Comparison of ENCODE assay signal across 1 fruit fly cellular context in the genomic region with DNA sequence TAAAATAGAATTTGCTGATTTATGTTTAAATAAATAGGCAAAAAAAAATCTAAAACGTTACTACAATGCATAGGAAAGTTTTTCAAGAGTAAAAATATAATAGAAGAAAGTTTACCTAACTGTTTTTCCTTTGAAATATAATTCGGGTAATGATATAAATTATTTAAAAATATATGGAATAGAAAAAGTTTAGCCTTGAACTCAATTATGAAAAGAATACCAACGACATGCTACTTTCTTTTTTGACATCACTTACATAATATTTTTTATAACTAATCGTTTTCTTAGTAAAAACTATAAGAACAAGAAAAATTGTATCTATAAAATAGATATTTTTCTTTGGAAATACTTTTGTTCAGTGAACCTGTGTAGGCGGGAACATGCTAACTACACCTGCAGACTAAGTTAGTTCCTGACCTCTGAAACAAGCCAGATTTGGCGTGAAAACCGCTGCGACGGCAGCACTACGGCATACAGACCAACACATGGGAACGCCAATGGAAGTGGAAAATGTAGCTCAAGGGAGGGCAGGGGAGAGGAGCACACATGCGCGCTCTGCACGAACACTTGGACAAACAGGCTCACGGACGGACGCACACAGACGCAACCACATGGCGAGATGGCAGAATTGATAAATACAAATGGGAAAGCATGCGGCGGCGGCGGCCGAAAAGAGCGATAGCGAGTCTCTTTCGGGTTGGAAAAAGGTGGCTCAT.
TF ChIP-seq lines count a peak whose summit lies in the region.

No protein-coding gene starts in this region.

TF ChIP-seq in whole organism, embryonic, 481 proteins besides CTCF, POLR2A, EP300 and RAD21 (continued from another document and continues in another):
- no peak for TF ChIP-seq fd3F (GFP tag; optimal IDR thresholded peaks at IDR 0.05; lab: Kevin White, UChicago)
- no peak for TF ChIP-seq CG11723 (GFP tag; optimal IDR thresholded peaks at IDR 0.05; lab: Kevin White, UChicago)
- TF ChIP-seq CG6854 (GFP tag; optimal IDR thresholded peaks at IDR 0.05; lab: Kevin White, UChicago): no peak
- TF ChIP-seq CG14014 (GFP tag; IDR thresholded peaks at IDR 0.05; lab: Robert Waterston, UW): 0 out of 2 replicates have a peak, but pooled peaks have one; percentile 12
- TF ChIP-seq Max (GFP tag; optimal IDR thresholded peaks at IDR 0.05; lab: Kevin White, UChicago): no peak
- 0 out of 3 replicates have a peak, but pooled peaks have one; percentile 14 for TF ChIP-seq zfh1 (GFP tag; IDR thresholded peaks at IDR 0.05; lab: Robert Waterston, UW)
- TF ChIP-seq CG4404 (GFP tag; IDR thresholded peaks at IDR 0.05; lab: Robert Waterston, UW): no peak
- no peak for TF ChIP-seq mld (GFP tag; IDR thresholded peaks at IDR 0.05; lab: Robert Waterston, UW; ENCODE audit: partially characterized antibody)
- no peak for TF ChIP-seq her (GFP tag; optimal IDR thresholded peaks at IDR 0.05; lab: Kevin White, UChicago)
- TF ChIP-seq Camta (GFP tag; optimal IDR thresholded peaks at IDR 0.05; lab: Kevin White, UChicago): no peak
- TF ChIP-seq CG16815 (GFP tag; optimal IDR thresholded peaks at IDR 0.05; lab: Kevin White, UChicago): peak; percentile 41
- 0 out of 2 replicates have a peak, but pooled peaks have one; percentile 28 for TF ChIP-seq vvl (GFP tag; IDR thresholded peaks at IDR 0.05; lab: Robert Waterston, UW)
- TF ChIP-seq zen2 (GFP tag; IDR thresholded peaks at IDR 0.05; lab: Robert Waterston, UW; ENCODE audit: partially characterized antibody): no peak
- TF ChIP-seq CG12942 (GFP tag; optimal IDR thresholded peaks at IDR 0.05; lab: Kevin White, UChicago): no peak
- TF ChIP-seq klu (GFP tag; IDR thresholded peaks at IDR 0.05; lab: Robert Waterston, UW): no peak
- no peak for TF ChIP-seq slp2 (GFP tag; optimal IDR thresholded peaks at IDR 0.05; lab: Kevin White, UChicago)
- TF ChIP-seq lmd (GFP tag; IDR thresholded peaks at IDR 0.05; lab: Robert Waterston, UW): peak; percentile 9; the same call in 1 of the 2 replicates
- TF ChIP-seq CG8359 (GFP tag; optimal IDR thresholded peaks at IDR 0.05; lab: Kevin White, UChicago; ENCODE audit: borderline replicate concordance): no peak
- no peak for TF ChIP-seq gfzf (GFP tag; optimal IDR thresholded peaks at IDR 0.05; lab: Kevin White, UChicago)
- no peak for TF ChIP-seq CG4854 (GFP tag; optimal IDR thresholded peaks at IDR 0.05; lab: Kevin White, UChicago)
- no peak for TF ChIP-seq sens-2 (GFP tag; IDR thresholded peaks at IDR 0.05; lab: Robert Waterston, UW)
- TF ChIP-seq CG8290 (GFP tag; optimal IDR thresholded peaks at IDR 0.05; lab: Kevin White, UChicago): no peak
- TF ChIP-seq CG8290 (tag; optimal IDR thresholded peaks at IDR 0.05; lab: Kevin White, UChicago): peak in 1 of 2 experiments; percentile 86
- no peak for TF ChIP-seq sc (optimal IDR thresholded peaks at IDR 0.05; lab: Kevin White, UChicago)
- TF ChIP-seq sc (GFP tag; optimal IDR thresholded peaks at IDR 0.05; lab: Kevin White, UChicago): no peak
- no peak for TF ChIP-seq Myb (GFP tag; optimal IDR thresholded peaks at IDR 0.05; lab: Kevin White, UChicago)
- TF ChIP-seq CG12219 (GFP tag; optimal IDR thresholded peaks at IDR 0.05; lab: Kevin White, UChicago): no peak
- no peak for TF ChIP-seq CG9817 (tag; optimal IDR thresholded peaks at IDR 0.05; lab: Kevin White, UChicago)
- peak; percentile 39; the same call in 1 of the 2 replicates for TF ChIP-seq CG10321 (GFP tag; IDR thresholded peaks at IDR 0.05; lab: Robert Waterston, UW)
- no peak for TF ChIP-seq stwl (tag; optimal IDR thresholded peaks at IDR 0.05; lab: Kevin White, UChicago)
- peak; percentile 45 for TF ChIP-seq CG12391 (tag; optimal IDR thresholded peaks at IDR 0.05; lab: Kevin White, UChicago)
- TF ChIP-seq Lhr (GFP tag; optimal IDR thresholded peaks at IDR 0.05; lab: Kevin White, UChicago): no peak
- no peak for TF ChIP-seq CG15696 (tag; optimal IDR thresholded peaks at IDR 0.05; lab: Kevin White, UChicago)
- peak; percentile 78 for TF ChIP-seq Rfx (GFP tag; IDR thresholded peaks at IDR 0.05; lab: Robert Waterston, UW)
- peak; percentile 31 for TF ChIP-seq CG12104 (GFP tag; optimal IDR thresholded peaks at IDR 0.05; lab: Kevin White, UChicago)
- no peak for TF ChIP-seq CG8089 (GFP tag; optimal IDR thresholded peaks at IDR 0.05; lab: Kevin White, UChicago)
- TF ChIP-seq CG7928 (GFP tag; optimal IDR thresholded peaks at IDR 0.05; lab: Kevin White, UChicago): no peak
- peak; percentile 77 for TF ChIP-seq CG17361 (GFP tag; IDR thresholded peaks at IDR 0.05; lab: Robert Waterston, UW)
- TF ChIP-seq gcm2 (GFP tag; optimal IDR thresholded peaks at IDR 0.05; lab: Kevin White, UChicago): no peak
- peak; percentile 92 for TF ChIP-seq chinmo (GFP tag; IDR thresholded peaks at IDR 0.05; lab: Robert Waterston, UW; ENCODE audit: partially characterized antibody)
- TF ChIP-seq Bdp1 (GFP tag; optimal IDR thresholded peaks at IDR 0.05; lab: Kevin White, UChicago): no peak
- no peak for TF ChIP-seq Antp (GFP tag; optimal IDR thresholded peaks at IDR 0.05; lab: Kevin White, UChicago)
- no peak for TF ChIP-seq CG4820 (GFP tag; optimal IDR thresholded peaks at IDR 0.05; lab: Kevin White, UChicago)
- TF ChIP-seq amos (GFP tag; IDR thresholded peaks at IDR 0.05; lab: Robert Waterston, UW; ENCODE audit: partially characterized antibody): peak; percentile 24; the same call in 1 of the 2 replicates
- peak; percentile 92 for TF ChIP-seq dm (GFP tag; optimal IDR thresholded peaks at IDR 0.05; lab: Kevin White, UChicago)
- TF ChIP-seq MBD-R2 (GFP tag; IDR thresholded peaks at IDR 0.05; lab: Robert Waterston, UW): peak; percentile 17; the same call in 1 of the 2 replicates
- peak; percentile 49 for TF ChIP-seq CG30403 (GFP tag; optimal IDR thresholded peaks at IDR 0.05; lab: Kevin White, UChicago)
- peak; percentile 53 for TF ChIP-seq CoRest (tag; optimal IDR thresholded peaks at IDR 0.05; lab: Kevin White, UChicago)
- TF ChIP-seq CG8281 (tag; optimal IDR thresholded peaks at IDR 0.05; lab: Kevin White, UChicago): no peak
- TF ChIP-seq CG18619 (GFP tag; optimal IDR thresholded peaks at IDR 0.05; lab: Kevin White, UChicago): peak; percentile 19
- TF ChIP-seq pan (optimal IDR thresholded peaks at IDR 0.05; lab: Kevin White, UChicago): no peak
- TF ChIP-seq pan (GFP tag; optimal IDR thresholded peaks at IDR 0.05 in 1 of 2, IDR thresholded peaks at IDR 0.05 in 1 of 2): peak in 1 of 2 experiments; percentile 73
- TF ChIP-seq gce (GFP tag; IDR thresholded peaks at IDR 0.05; lab: Robert Waterston, UW): 0 out of 3 replicates have a peak, but pooled peaks have one; percentile 11
- no peak for TF ChIP-seq hth (optimal IDR thresholded peaks at IDR 0.05; lab: Kevin White, UChicago)
- TF ChIP-seq Sox102F (GFP tag; optimal IDR thresholded peaks at IDR 0.05; lab: Kevin White, UChicago): peak; percentile 8
- TF ChIP-seq HmgZ (tag; optimal IDR thresholded peaks at IDR 0.05; lab: Kevin White, UChicago): peak; percentile 62
- no peak for TF ChIP-seq vnd (GFP tag; IDR thresholded peaks at IDR 0.05; lab: Robert Waterston, UW; ENCODE audit: partially characterized antibody)
- peak; percentile 63 for TF ChIP-seq CG2678 (tag; optimal IDR thresholded peaks at IDR 0.05; lab: Kevin White, UChicago)
- peak; percentile 17 for TF ChIP-seq fd96Cb (tag; optimal IDR thresholded peaks at IDR 0.05; lab: Kevin White, UChicago)
- TF ChIP-seq CG10654 (GFP tag; optimal IDR thresholded peaks at IDR 0.05; lab: Kevin White, UChicago): no peak
- no peak for TF ChIP-seq Hr39 (optimal IDR thresholded peaks at IDR 0.05; lab: Kevin White, UChicago)
- no peak for TF ChIP-seq CG33557 (GFP tag; optimal IDR thresholded peaks at IDR 0.05; lab: Kevin White, UChicago)
- TF ChIP-seq gem (tag; optimal IDR thresholded peaks at IDR 0.05; lab: Kevin White, UChicago): peak; percentile 61
- no peak for TF ChIP-seq onecut (GFP tag; IDR thresholded peaks at IDR 0.05; lab: Robert Waterston, UW)
- TF ChIP-seq CG4360 (GFP tag; IDR thresholded peaks at IDR 0.05; lab: Robert Waterston, UW): no peak
- TF ChIP-seq CG32532 (GFP tag; IDR thresholded peaks at IDR 0.05; lab: Robert Waterston, UW): peak; percentile 53
- 0 out of 3 replicates have a peak, but pooled peaks have one; percentile 54 for TF ChIP-seq CG2199 (GFP tag; IDR thresholded peaks at IDR 0.05; lab: Robert Waterston, UW)
- TF ChIP-seq CG7556 (GFP tag; optimal IDR thresholded peaks at IDR 0.05; lab: Kevin White, UChicago): peak; percentile 71
- TF ChIP-seq pfk (GFP tag; optimal IDR thresholded peaks at IDR 0.05; lab: Kevin White, UChicago): no peak
- peak; percentile 77 for TF ChIP-seq sug (tag; optimal IDR thresholded peaks at IDR 0.05; lab: Kevin White, UChicago)
- TF ChIP-seq scrt (GFP tag; optimal IDR thresholded peaks at IDR 0.05; lab: Kevin White, UChicago): peak; percentile 3
- TF ChIP-seq CG10959 (GFP tag; IDR thresholded peaks at IDR 0.05; lab: Robert Waterston, UW): no peak
- no peak for TF ChIP-seq CG6254 (GFP tag; optimal IDR thresholded peaks at IDR 0.05; lab: Kevin White, UChicago)
- TF ChIP-seq CG3281 (GFP tag; optimal IDR thresholded peaks at IDR 0.05; lab: Kevin White, UChicago): peak; percentile 7
- no peak for TF ChIP-seq Deaf1 (tag; optimal IDR thresholded peaks at IDR 0.05; lab: Kevin White, UChicago)
- TF ChIP-seq tna (GFP tag; IDR thresholded peaks at IDR 0.05; lab: Robert Waterston, UW; ENCODE audit: partially characterized antibody): no peak
- no peak for TF ChIP-seq kay (GFP tag; optimal IDR thresholded peaks at IDR 0.05; lab: Kevin White, UChicago)
- no peak for TF ChIP-seq crc (GFP tag; optimal IDR thresholded peaks at IDR 0.05; lab: Kevin White, UChicago)
- no peak for TF ChIP-seq BEAF-32 (GFP tag; optimal IDR thresholded peaks at IDR 0.05; lab: Kevin White, UChicago)
- no peak for TF ChIP-seq TFAM (GFP tag; optimal IDR thresholded peaks at IDR 0.05; lab: Kevin White, UChicago)
- TF ChIP-seq H15 (GFP tag; IDR thresholded peaks at IDR 0.05; lab: Robert Waterston, UW): no peak
- peak; percentile 51 for TF ChIP-seq Oli (tag; optimal IDR thresholded peaks at IDR 0.05; lab: Kevin White, UChicago)
- TF ChIP-seq CkIIα-i1 (GFP tag; IDR thresholded peaks at IDR 0.05; lab: Robert Waterston, UW): no peak
- peak; percentile 47 for TF ChIP-seq bigmax (GFP tag; optimal IDR thresholded peaks at IDR 0.05; lab: Kevin White, UChicago)
- no peak for TF ChIP-seq schlank (tag; optimal IDR thresholded peaks at IDR 0.05; lab: Kevin White, UChicago)
- TF ChIP-seq Pdp1 (GFP tag; optimal IDR thresholded peaks at IDR 0.05; lab: Kevin White, UChicago): peak in 1 of 2 experiments; percentile 30
- TF ChIP-seq bowl (GFP tag; IDR thresholded peaks at IDR 0.05; lab: Robert Waterston, UW): no peak
- TF ChIP-seq CG11504 (tag; optimal IDR thresholded peaks at IDR 0.05; lab: Kevin White, UChicago): peak; percentile 59
- no peak for TF ChIP-seq CG7745 (tag; optimal IDR thresholded peaks at IDR 0.05; lab: Kevin White, UChicago)
- no peak for TF ChIP-seq odd (GFP tag; optimal IDR thresholded peaks at IDR 0.05; lab: Kevin White, UChicago)
- TF ChIP-seq ase (GFP tag; IDR thresholded peaks at IDR 0.05; lab: Robert Waterston, UW): no peak
- TF ChIP-seq ewg (GFP tag; optimal IDR thresholded peaks at IDR 0.05; lab: Kevin White, UChicago): peak; percentile 54
- TF ChIP-seq CG10543 (GFP tag; optimal IDR thresholded peaks at IDR 0.05; lab: Kevin White, UChicago): peak; percentile 93
- TF ChIP-seq CG1603 (tag; optimal IDR thresholded peaks at IDR 0.05; lab: Kevin White, UChicago): peak; percentile 13
- no peak for TF ChIP-seq Ets65A (GFP tag; lab: Kevin White, UChicago)
- peak; percentile 46 for TF ChIP-seq Hey (tag; optimal IDR thresholded peaks at IDR 0.05; lab: Kevin White, UChicago)
- TF ChIP-seq CG10366 (GFP tag; IDR thresholded peaks at IDR 0.05; lab: Robert Waterston, UW): no peak
- no peak for TF ChIP-seq tx (GFP tag; optimal IDR thresholded peaks at IDR 0.05; lab: Kevin White, UChicago)
- TF ChIP-seq al (GFP tag; IDR thresholded peaks at IDR 0.05; lab: Robert Waterston, UW): peak; percentile 41
- TF ChIP-seq CG1233 (GFP tag; optimal IDR thresholded peaks at IDR 0.05; lab: Kevin White, UChicago): no peak
- TF ChIP-seq dimm (GFP tag; IDR thresholded peaks at IDR 0.05; lab: Robert Waterston, UW): no peak
- TF ChIP-seq D19B (GFP tag; optimal IDR thresholded peaks at IDR 0.05; lab: Kevin White, UChicago): peak; percentile 13
- no peak for TF ChIP-seq wor (GFP tag; IDR thresholded peaks at IDR 0.05; lab: Robert Waterston, UW)
- no peak for TF ChIP-seq NfI (GFP tag; optimal IDR thresholded peaks at IDR 0.05; lab: Kevin White, UChicago)
- TF ChIP-seq dmrt11E (tag; optimal IDR thresholded peaks at IDR 0.05; lab: Kevin White, UChicago): peak; percentile 36
- peak; percentile 53 for TF ChIP-seq Meics (GFP tag; optimal IDR thresholded peaks at IDR 0.05; lab: Kevin White, UChicago)
- TF ChIP-seq CHES-1-like (GFP tag; optimal IDR thresholded peaks at IDR 0.05; lab: Kevin White, UChicago): no peak
- TF ChIP-seq CG2889 (GFP tag; IDR thresholded peaks at IDR 0.05; lab: Robert Waterston, UW): no peak
- peak; percentile 63 for TF ChIP-seq CG9727 (GFP tag; optimal IDR thresholded peaks at IDR 0.05; lab: Kevin White, UChicago)
- TF ChIP-seq ssp (GFP tag; IDR thresholded peaks at IDR 0.05; lab: Robert Waterston, UW): no peak
- no peak for TF ChIP-seq CG7786 (GFP tag; optimal IDR thresholded peaks at IDR 0.05; lab: Kevin White, UChicago)
- TF ChIP-seq pum (GFP tag; optimal IDR thresholded peaks at IDR 0.05; lab: Kevin White, UChicago): no peak
- 0 out of 3 replicates have a peak, but pooled peaks have one; percentile 9 for TF ChIP-seq otp (GFP tag; IDR thresholded peaks at IDR 0.05; lab: Robert Waterston, UW)
- no peak for TF ChIP-seq CG9609 (GFP tag; optimal IDR thresholded peaks at IDR 0.05; lab: Kevin White, UChicago)
- TF ChIP-seq CG4282 (GFP tag; optimal IDR thresholded peaks at IDR 0.05; lab: Kevin White, UChicago): no peak
- TF ChIP-seq Sin3A (optimal IDR thresholded peaks at IDR 0.05; lab: Kevin White, UChicago): no peak
- TF ChIP-seq br (optimal IDR thresholded peaks at IDR 0.05; lab: Kevin White, UChicago): no peak
- TF ChIP-seq CG10565 (GFP tag; optimal IDR thresholded peaks at IDR 0.05; lab: Kevin White, UChicago): no peak
- peak; percentile 65 for TF ChIP-seq sens (GFP tag; lab: Kevin White, UChicago)
- peak; percentile 5; the same call in 1 of the 3 replicates for TF ChIP-seq CG6791 (GFP tag; IDR thresholded peaks at IDR 0.05; lab: Robert Waterston, UW; ENCODE audit: partially characterized antibody)
- TF ChIP-seq sd (tag; optimal IDR thresholded peaks at IDR 0.05; lab: Kevin White, UChicago): peak; percentile 79
- TF ChIP-seq CG14710 (tag; optimal IDR thresholded peaks at IDR 0.05; lab: Kevin White, UChicago): peak; percentile 18
- TF ChIP-seq CG6175 (GFP tag; IDR thresholded peaks at IDR 0.05; lab: Robert Waterston, UW): 0 out of 3 replicates have a peak, but pooled peaks have one; percentile 41
- TF ChIP-seq CG43689 (GFP tag; IDR thresholded peaks at IDR 0.05; lab: Robert Waterston, UW): no peak
